Worm (Caenorhabditis elegans): Measurements from ENCODE around the gene ins-32.

DNA sequence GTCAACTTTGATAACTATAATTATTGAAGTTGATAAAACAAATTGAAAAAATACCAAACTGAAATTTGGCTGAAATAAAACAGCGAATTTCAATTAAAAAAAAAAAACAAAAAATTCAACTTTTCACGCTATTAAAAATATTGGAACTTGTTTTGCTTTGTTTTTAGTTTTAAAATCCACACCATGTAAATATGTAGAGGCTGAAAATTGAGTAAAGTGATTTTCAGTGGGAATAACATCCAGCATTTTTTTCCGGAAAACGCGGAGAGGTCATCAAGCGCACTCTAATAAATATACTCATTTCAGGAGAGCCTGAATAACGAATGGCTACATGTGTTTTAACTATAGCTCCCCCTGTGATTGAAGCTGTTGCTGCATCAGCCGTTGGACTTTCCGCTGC is 49.5 kb downstream of the ins-32 start, which contains the start of gene rcd-1:
- TF ChIP-seq blmp-1 (tag; optimal IDR thresholded peaks at IDR 0.05; ENCODE audit: insufficient read depth) = no peak
- TF ChIP-seq nhr-25 (tag; optimal IDR thresholded peaks at IDR 0.05) = no peak
- no peak for TF ChIP-seq alr-1 (tag; optimal IDR thresholded peaks at IDR 0.05)
- no peak for TF ChIP-seq mab-5 (tag; optimal IDR thresholded peaks at IDR 0.05)
- no peak for TF ChIP-seq nhr-11 (tag; optimal IDR thresholded peaks at IDR 0.05)
- no peak for TF ChIP-seq nhr-12 (tag; optimal IDR thresholded peaks at IDR 0.05)
- no peak for TF ChIP-seq ceh-82 (tag; optimal IDR thresholded peaks at IDR 0.05)
- TF ChIP-seq ztf-11 (tag; optimal IDR thresholded peaks at IDR 0.05) = no peak
- TF ChIP-seq zag-1 (tag; optimal IDR thresholded peaks at IDR 0.05) = no peak
- TF ChIP-seq lin-39 (tag; optimal IDR thresholded peaks at IDR 0.05) = no peak
- TF ChIP-seq ama-1 (optimal IDR thresholded peaks at IDR 0.05) = no peak
- no peak for TF ChIP-seq elt-3 (tag; optimal IDR thresholded peaks at IDR 0.05)
- TF ChIP-seq lin-11 (tag; optimal IDR thresholded peaks at IDR 0.05) = no peak
- TF ChIP-seq nhr-77 (tag; optimal IDR thresholded peaks at IDR 0.05) = no peak
